Fruit fly (Drosophila melanogaster) whole organism, wandering third instar larva: ENCODE results near the gene CG11836.

Source experiments
- Abd-B ChIP-seq: fragments of >200 bp; optimal IDR thresholded peaks from 2 replicates; lab custom pipeline; 2017; ENCODE audit warnings: missing biosample characterization, missing genetic modification characterization
- CG32264 ChIP-seq: fragments of 200-800 bp; sonication (Bioruptor generic); optimal IDR thresholded peaks from 2 replicates; lab custom pipeline; 2016; ENCODE audit warnings: missing biosample characterization, missing genetic modification characterization
- CG9705 ChIP-seq: fragments of 200-800 bp; sonication (Bioruptor generic); optimal IDR thresholded peaks from 2 replicates; lab custom pipeline; 2018; ENCODE audit warnings: missing biosample characterization, mild to moderate bottlenecking, missing genetic modification characterization
- CrebA ChIP-seq: fragments of 200-800 bp; sonication (Bioruptor generic); optimal IDR thresholded peaks from 2 replicates; lab custom pipeline; 2016; ENCODE audit warnings: missing biosample characterization, mild to moderate bottlenecking, missing genetic modification characterization, borderline replicate concordance
- Dfd ChIP-seq: fragments of >200 bp; optimal IDR thresholded peaks from 2 replicates; lab custom pipeline; 2017; ENCODE audit warnings: missing biosample characterization, missing genetic modification characterization
- Dif ChIP-seq: fragments of 200-275, 200-300 bp; sonication (Bioruptor generic); optimal IDR thresholded peaks from 2 replicates; lab custom pipeline; 2018; ENCODE audit warnings: missing biosample characterization, missing genetic modification characterization; ENCODE audit not compliant: partially characterized antibody
- GATAd ChIP-seq: sonication (Bioruptor generic); optimal IDR thresholded peaks from 2 replicates; lab custom pipeline; 2016; ENCODE audit warnings: missing biosample characterization, missing genetic modification characterization
- HLH106 ChIP-seq: fragments of 200-800 bp; optimal IDR thresholded peaks from 3 replicates; lab custom pipeline; 2019; ENCODE audit warnings: missing biosample characterization, mild to moderate bottlenecking, missing genetic modification characterization, moderate library complexity
- Hr78 ChIP-seq: fragments of >200 bp; optimal IDR thresholded peaks from 2 replicates; lab custom pipeline; 2017; ENCODE audit warnings: missing biosample characterization, missing genetic modification characterization
- Hr83 ChIP-seq: fragments of 200-300 bp; sonication (Bioruptor generic); optimal IDR thresholded peaks from 2 replicates; lab custom pipeline; 2016; ENCODE audit warnings: missing biosample characterization, mild to moderate bottlenecking, missing genetic modification characterization, moderate library complexity; ENCODE audit not compliant: poor library complexity, severe bottlenecking
- Jra ChIP-seq: sonication (Bioruptor generic); optimal IDR thresholded peaks from 2 replicates; lab custom pipeline; 2016; ENCODE audit warnings: missing biosample characterization, missing genetic modification characterization
- Myc ChIP-seq: fragments of >200 bp; optimal IDR thresholded peaks from 2 replicates; lab custom pipeline; 2017
- N ChIP-seq: fragments of >200 bp; optimal IDR thresholded peaks from 2 replicates; lab custom pipeline; 2018; ENCODE audit warnings: missing biosample characterization, missing external identifiers, missing genetic modification characterization
- Rel ChIP-seq, 2 experiments: fragments of 200-800 bp; sonication (Bioruptor generic) in 1 of 2; optimal IDR thresholded peaks; 2 replicates in 1 of 2; 3 replicates in 1 of 2; lab custom pipeline; 2016 to 2019; ENCODE audit warnings: mild to moderate bottlenecking in 2 of 2, missing biosample characterization in 2 of 2, missing genetic modification characterization in 2 of 2, moderate library complexity in 1 of 2
- Sp1 ChIP-seq: fragments of 200-800 bp; sonication (Bioruptor generic); optimal IDR thresholded peaks from 3 replicates; lab custom pipeline; 2019; ENCODE audit warnings: missing biosample characterization, mild to moderate bottlenecking, missing genetic modification characterization, moderate library complexity
- Vsx2 ChIP-seq: fragments of 200-300, 225-300 bp; sonication (Bioruptor generic); optimal IDR thresholded peaks from 2 replicates; lab custom pipeline; 2018; ENCODE audit warnings: missing biosample characterization, missing genetic modification characterization; ENCODE audit not compliant: partially characterized antibody
- br ChIP-seq: fragments of 200-800 bp; sonication (Bioruptor generic); optimal IDR thresholded peaks from 2 replicates; lab custom pipeline; 2016; ENCODE audit warnings: missing biosample characterization, missing genetic modification characterization
- brk ChIP-seq: fragments of 200-800 bp; sonication (Bioruptor generic); optimal IDR thresholded peaks from 2 replicates; lab custom pipeline; 2016; ENCODE audit warnings: missing biosample characterization, mild to moderate bottlenecking, missing genetic modification characterization
- dl ChIP-seq, 2 experiments: fragments of 175-275, 200-275 bp in 1 of 2; fragments of 200-275 bp in 1 of 2; sonication (Bioruptor generic); optimal IDR thresholded peaks; lab custom pipeline; 2018; ENCODE audit warnings: mild to moderate bottlenecking in 2 of 2, missing biosample characterization in 2 of 2, missing genetic modification characterization in 2 of 2, moderate library complexity in 2 of 2; ENCODE audit not compliant: partially characterized antibody in 2 of 2, insufficient read depth in 1 of 2
- dmrt93B ChIP-seq: fragments of 200-800 bp; sonication (Bioruptor generic); optimal IDR thresholded peaks from 2 replicates; lab custom pipeline; 2018; ENCODE audit warnings: missing biosample characterization, mild to moderate bottlenecking, missing genetic modification characterization
- dsf ChIP-seq: sonication (Bioruptor generic); optimal IDR thresholded peaks from 2 replicates; lab custom pipeline; 2016; ENCODE audit warnings: missing biosample characterization, missing genetic modification characterization, borderline replicate concordance
- ey ChIP-seq: fragments of 200-800 bp; sonication (Bioruptor generic); optimal IDR thresholded peaks from 2 replicates; lab custom pipeline; 2016; ENCODE audit warnings: missing biosample characterization, missing genetic modification characterization
- foxo ChIP-seq, 2 experiments: fragments of 200-800 bp; sonication (Bioruptor generic); optimal IDR thresholded peaks; 2 replicates in 1 of 2; 3 replicates in 1 of 2; lab custom pipeline; 2016 to 2017; ENCODE audit warnings: missing biosample characterization in 2 of 2, missing genetic modification characterization in 2 of 2
- fru ChIP-seq: fragments of 200-800 bp; sonication (Bioruptor generic); optimal IDR thresholded peaks from 3 replicates; lab custom pipeline; 2016; ENCODE audit warnings: missing biosample characterization, mild to moderate bottlenecking, missing genetic modification characterization
- h ChIP-seq: fragments of 200-800 bp; sonication (Bioruptor generic); optimal IDR thresholded peaks from 3 replicates; lab custom pipeline; 2016; ENCODE audit warnings: missing biosample characterization, mild to moderate bottlenecking, missing genetic modification characterization
- jim ChIP-seq: fragments of 175-275, 200-325 bp; sonication (Bioruptor generic); optimal IDR thresholded peaks from 2 replicates; lab custom pipeline; 2016; ENCODE audit warnings: missing biosample characterization, mild to moderate bottlenecking, missing genetic modification characterization
- lola ChIP-seq: fragments of >200 bp; optimal IDR thresholded peaks from 2 replicates; lab custom pipeline; 2017; ENCODE audit warnings: missing biosample characterization, missing genetic modification characterization
- pan ChIP-seq: fragments of >200 bp; optimal IDR thresholded peaks from 2 replicates; lab custom pipeline; 2017
- rgr ChIP-seq: fragments of 200-800 bp; sonication (Bioruptor generic); optimal IDR thresholded peaks from 3 replicates; lab custom pipeline; 2016; ENCODE audit warnings: missing biosample characterization, mild to moderate bottlenecking, missing genetic modification characterization
- sage ChIP-seq: fragments of 200-800 bp; sonication (Bioruptor generic); optimal IDR thresholded peaks from 2 replicates; lab custom pipeline; 2016; ENCODE audit warnings: missing biosample characterization, mild to moderate bottlenecking, missing genetic modification characterization
- sv ChIP-seq: fragments of 200-800 bp; sonication (Bioruptor generic); optimal IDR thresholded peaks from 3 replicates; lab custom pipeline; 2016; ENCODE audit warnings: missing biosample characterization, missing genetic modification characterization
- tai ChIP-seq: sonication (Bioruptor generic); optimal IDR thresholded peaks from 2 replicates; lab custom pipeline; 2016; ENCODE audit warnings: missing biosample characterization, missing genetic modification characterization
- usp ChIP-seq: fragments of >200 bp; optimal IDR thresholded peaks from 2 replicates; lab custom pipeline; 2017; ENCODE audit warnings: missing biosample characterization, missing genetic modification characterization
- woc ChIP-seq: sonication (Bioruptor generic); optimal IDR thresholded peaks from 2 replicates; lab custom pipeline; 2016; ENCODE audit warnings: missing biosample characterization, mild to moderate bottlenecking, missing genetic modification characterization

The CG11836 gene

dm6 chr3R:25044816-25045551 is 25.9 kb upstream of the CG11836 start, which contains the start of gene 5PtaseI:
Gene 5PtaseI (minus strand): TSS chr3R:25045151.
- TF ChIP-seq CG9705 (GFP tag; lab: Kevin White, UChicago) (no peak), foxo (GFP tag; optimal IDR thresholded peaks at IDR 0.05; lab: Kevin White, UChicago) (no peak), HLH106 (no peak), jim (GFP tag; lab: Kevin White, UChicago) (no peak), Hr78 (GFP tag; lab: Kevin White, UChicago) (no peak), sv (GFP tag; lab: Kevin White, UChicago) (no peak), brk (GFP tag; lab: Kevin White, UChicago) (no peak), dl (GFP tag; optimal IDR thresholded peaks at IDR 0.05; lab: Kevin White, UChicago; ENCODE audit: insufficient read depth in 1 of 2, partially characterized antibody in 2 of 2) (no peak), Jra (GFP tag; lab: Kevin White, UChicago) (no peak), CG32264 (GFP tag; lab: Kevin White, UChicago) (no peak), tai (GFP tag; lab: Kevin White, UChicago) (no peak), N (GFP tag; lab: Kevin White, UChicago) (no peak), ey (GFP tag; lab: Kevin White, UChicago) (no peak), usp (GFP tag; lab: Kevin White, UChicago) (no peak), Vsx2 (no peak)
- TF ChIP-seq, all 38 proteins: peak for 0

DNA sequence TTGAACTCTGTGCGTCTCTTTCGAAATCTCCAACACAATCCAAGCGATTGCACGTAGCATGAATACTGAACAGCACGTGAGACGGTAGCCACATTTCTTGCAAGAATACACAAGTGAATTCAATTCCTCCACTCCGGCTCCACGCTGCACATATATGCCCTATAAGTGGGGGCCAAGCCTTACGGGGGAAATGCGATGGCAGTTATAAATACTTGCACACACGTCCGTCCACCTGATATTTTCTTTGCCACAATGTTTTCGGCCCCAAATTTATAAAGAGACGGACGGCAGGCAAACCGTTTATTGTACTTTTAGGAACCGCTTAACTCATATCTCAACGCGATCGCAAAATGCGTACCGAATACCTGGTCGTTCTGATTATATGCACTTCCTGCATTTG is 24.9 kb upstream of the CG11836 start, which contains the start of gene CG11786:
TSS of gene CG11786 (plus strand) at position 301 of the 400 bp plus-strand sequence.
- TF ChIP-seq N (GFP tag; lab: Kevin White, UChicago) (no peak), dsf (no peak), CG32264 (GFP tag; lab: Kevin White, UChicago) (no peak), br (GFP tag; lab: Kevin White, UChicago) (no peak), foxo (GFP tag; optimal IDR thresholded peaks at IDR 0.05; lab: Kevin White, UChicago) (no peak), Hr83 (GFP tag; lab: Kevin White, UChicago) (no peak), GATAd (no peak), Dfd (GFP tag; lab: Kevin White, UChicago) (no peak)
- TF ChIP-seq, all 38 proteins: peak for 0

- TF ChIP-seq woc (GFP tag; lab: Kevin White, UChicago) (peak; percentile 90), CrebA (no peak), rgr (GFP tag; lab: Kevin White, UChicago) (no peak), Hr83 (GFP tag; lab: Kevin White, UChicago) (peak; percentile 19), Jra (GFP tag; lab: Kevin White, UChicago) (peak; percentile 31), Abd-B (GFP tag; lab: Kevin White, UChicago) (no peak), ey (GFP tag; lab: Kevin White, UChicago) (no peak), CG32264 (GFP tag; lab: Kevin White, UChicago) (no peak), Rel (GFP tag; optimal IDR thresholded peaks at IDR 0.05; lab: Kevin White, UChicago) (no peak), Rel (tag; optimal IDR thresholded peaks at IDR 0.05; lab: Kevin White, UChicago) (no peak), br (GFP tag; lab: Kevin White, UChicago) (no peak), jim (GFP tag; lab: Kevin White, UChicago) (no peak), Dfd (GFP tag; lab: Kevin White, UChicago) (no peak), Myc (peak; percentile 92), tai (GFP tag; lab: Kevin White, UChicago) (no peak), CG9705 (GFP tag; lab: Kevin White, UChicago) (no peak)
These were observed 23.4 kb upstream of the CG11836 start, which contains the start of gene CG11790 for dm6 chr3R:25047504-25047903. Gene CG11790 (plus strand): TSS chr3R:25047706.

DNA sequence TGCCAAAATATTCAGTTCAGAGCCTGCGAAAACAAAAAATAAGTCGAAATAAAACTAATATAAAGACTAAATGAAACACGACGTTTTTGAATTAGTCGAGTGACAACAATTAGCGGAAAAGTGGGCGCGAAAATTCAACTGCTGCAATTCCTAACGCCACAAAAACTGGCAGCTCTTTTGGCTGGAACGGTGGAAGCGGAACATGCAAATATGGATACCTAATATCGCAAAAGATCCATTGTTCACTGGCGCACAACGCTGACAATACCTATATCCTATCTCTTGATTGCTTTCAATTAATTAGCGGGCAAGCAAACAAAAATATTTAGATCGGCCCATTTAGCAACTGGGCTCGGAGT is 21.6 kb upstream of the CG11836 start, which contains the start of gene CG11791:
TSS of gene CG11791 (plus strand) at position 234 of the 359 bp plus-strand sequence.
- TF ChIP-seq Myc (peak; percentile 46), CG9705 (GFP tag; lab: Kevin White, UChicago) (no peak)
- TF ChIP-seq, all 38 proteins: peak for 1

DNA sequence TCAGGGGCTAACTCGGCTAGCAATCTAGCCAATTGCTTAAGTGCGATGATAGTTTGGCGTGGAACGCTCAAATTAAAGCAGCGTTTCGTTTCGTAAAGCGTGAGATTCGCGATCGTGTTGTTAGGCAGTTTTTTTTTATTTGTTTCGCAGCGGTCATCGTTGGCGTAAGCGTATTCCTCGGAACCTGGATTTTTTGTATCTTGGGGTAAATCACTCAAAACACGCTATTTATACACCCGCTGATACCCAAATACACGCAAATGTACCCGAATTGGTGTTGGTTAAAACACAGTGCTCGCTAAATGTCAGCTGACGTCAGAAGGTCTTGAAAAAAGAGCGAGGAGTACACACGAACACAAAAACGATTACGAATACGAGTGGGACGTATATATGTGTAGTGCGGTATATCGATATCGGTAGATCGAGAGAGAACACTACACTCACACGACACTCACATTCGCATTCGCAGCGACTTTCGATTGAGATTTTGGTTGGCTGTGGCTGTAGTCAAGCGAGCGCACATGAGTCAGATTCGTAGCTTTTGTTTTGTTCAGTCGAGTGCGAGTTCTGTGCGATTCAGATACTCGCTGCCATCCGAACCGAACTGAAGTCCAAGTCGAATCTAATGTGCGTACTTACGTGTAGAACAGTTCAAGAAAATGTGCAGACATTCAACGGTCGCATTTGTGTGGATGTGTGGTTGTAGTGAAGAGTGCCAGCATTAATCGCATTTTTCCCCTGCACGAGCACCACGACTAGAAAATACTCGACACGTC is 21.0 kb upstream of the CG11836 start:
- TF ChIP-seq Dif (GFP tag; lab: Kevin White, UChicago) (peak; percentile 88), GATAd (no peak), sv (GFP tag; lab: Kevin White, UChicago) (no peak), dmrt93B (GFP tag; lab: Kevin White, UChicago) (no peak), jim (GFP tag; lab: Kevin White, UChicago) (peak; percentile 61), lola (GFP tag; lab: Kevin White, UChicago) (no peak), tai (GFP tag; lab: Kevin White, UChicago) (peak; percentile 75), pan (lab: Kevin White, UChicago) (no peak), Hr78 (GFP tag; lab: Kevin White, UChicago) (no peak), fru (GFP tag; lab: Kevin White, UChicago) (no peak), Vsx2 (no peak), Sp1 (peak; percentile 50), sage (GFP tag; lab: Kevin White, UChicago) (peak; percentile 84), h (GFP tag; lab: Kevin White, UChicago) (peak; percentile 71), brk (GFP tag; lab: Kevin White, UChicago) (peak; percentile 88), dsf (peak; percentile 22), foxo (GFP tag; optimal IDR thresholded peaks at IDR 0.05; lab: Kevin White, UChicago) (peak; percentile 29 to 48), CG32264 (GFP tag; lab: Kevin White, UChicago) (no peak), CrebA (no peak), Jra (GFP tag; lab: Kevin White, UChicago) (peak; percentile 79), Abd-B (GFP tag; lab: Kevin White, UChicago) (no peak)
